Fruit fly (Drosophila melanogaster): ENCODE data around the gene CG31705.

CG31705 gene

DNA sequence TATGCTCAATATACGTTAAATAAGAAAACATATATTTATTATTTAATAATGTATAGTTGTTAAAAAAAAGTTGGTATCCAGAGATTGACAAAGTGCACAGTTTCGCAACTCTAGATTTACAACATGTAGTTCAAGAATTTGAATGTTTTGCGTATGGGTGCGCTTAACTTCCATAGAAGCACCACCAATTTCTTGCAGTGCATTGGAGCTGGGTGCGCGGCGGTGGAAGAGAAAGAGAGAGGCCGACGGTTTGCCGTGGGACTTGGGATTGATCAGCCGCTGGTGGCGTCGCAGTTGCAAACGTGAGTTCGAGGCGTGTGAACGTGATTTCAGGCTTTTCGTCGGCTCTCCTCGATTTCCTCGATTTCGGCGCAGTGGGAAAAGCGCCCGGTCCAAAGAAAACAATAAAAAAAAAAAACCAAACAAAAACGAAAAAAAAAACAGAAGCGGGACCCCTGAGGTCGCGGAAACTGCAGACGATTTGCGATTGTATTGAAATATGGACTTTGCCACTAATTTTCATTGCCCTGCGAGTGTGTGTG, 26.5 kb downstream of the CG31705 start, which contains the start of gene spz4 (continued):
- TF ChIP-seq CG42726 (GFP tag; IDR thresholded peaks at IDR 0.05; ENCODE audit: partially characterized antibody) (no peak), CG3281 (GFP tag; optimal IDR thresholded peaks at IDR 0.05) (no peak), Sox102F (GFP tag; optimal IDR thresholded peaks at IDR 0.05) (peak; percentile 16), Doc3 (GFP tag; IDR thresholded peaks at IDR 0.05; ENCODE audit: partially characterized antibody) (no peak), sens-2 (GFP tag; IDR thresholded peaks at IDR 0.05) (0 out of 2 replicates have a peak, but pooled peaks have one; percentile 28), D19A (tag; optimal IDR thresholded peaks at IDR 0.05) (no peak), CG11504 (tag; optimal IDR thresholded peaks at IDR 0.05) (peak; percentile 42), ERR (GFP tag; optimal IDR thresholded peaks at IDR 0.05) (no peak), Bdp1 (GFP tag; optimal IDR thresholded peaks at IDR 0.05) (no peak), CG3995 (GFP tag; optimal IDR thresholded peaks at IDR 0.05) (no peak), nerfin-1 (tag; optimal IDR thresholded peaks at IDR 0.05) (no peak), dysf (GFP tag; IDR thresholded peaks at IDR 0.05) (no peak), wor (GFP tag; IDR thresholded peaks at IDR 0.05) (no peak), CG4820 (GFP tag; optimal IDR thresholded peaks at IDR 0.05) (no peak), CG12071 (GFP tag; optimal IDR thresholded peaks at IDR 0.05) (no peak), Tbp (GFP tag; optimal IDR thresholded peaks at IDR 0.05) (no peak), CG13123 (GFP tag; optimal IDR thresholded peaks at IDR 0.05) (no peak), fu2 (GFP tag; optimal IDR thresholded peaks at IDR 0.05) (no peak), Atf6 (GFP tag; IDR thresholded peaks at IDR 0.05) (no peak), Ravus (GFP tag; IDR thresholded peaks at IDR 0.05) (no peak), CG10209 (GFP tag; optimal IDR thresholded peaks at IDR 0.05) (no peak), usp (GFP tag; optimal IDR thresholded peaks at IDR 0.05) (no peak), twi (tag; optimal IDR thresholded peaks at IDR 0.05) (no peak), CG12104 (GFP tag; optimal IDR thresholded peaks at IDR 0.05) (no peak), Antp (GFP tag; optimal IDR thresholded peaks at IDR 0.05) (no peak), CG17802 (tag; optimal IDR thresholded peaks at IDR 0.05) (no peak), Hsf (GFP tag; optimal IDR thresholded peaks at IDR 0.05) (no peak), gcm2 (GFP tag; optimal IDR thresholded peaks at IDR 0.05) (no peak), Drgx (GFP tag; IDR thresholded peaks at IDR 0.05) (peak; percentile 45), Ada2b (GFP tag; IDR thresholded peaks at IDR 0.05) (no peak), al (GFP tag; IDR thresholded peaks at IDR 0.05) (peak; percentile 7; the same call in 1 of the 2 replicates), slbo (GFP tag; IDR thresholded peaks at IDR 0.05) (peak; percentile 30; the same call in 1 of the 2 replicates), CG2875 (GFP tag; optimal IDR thresholded peaks at IDR 0.05) (no peak), Rfx (GFP tag; IDR thresholded peaks at IDR 0.05) (peak; percentile 27; the same call in 1 of the 2 replicates), CoRest (tag; optimal IDR thresholded peaks at IDR 0.05) (peak; percentile 6), Myb (GFP tag; optimal IDR thresholded peaks at IDR 0.05) (no peak), Side (GFP tag; optimal IDR thresholded peaks at IDR 0.05) (no peak), eve (GFP tag; optimal IDR thresholded peaks at IDR 0.05) (no peak), slou (GFP tag; optimal IDR thresholded peaks at IDR 0.05) (no peak), sna (GFP tag; IDR thresholded peaks at IDR 0.05; ENCODE audit: partially characterized antibody) (no peak), ems (GFP tag; optimal IDR thresholded peaks at IDR 0.05) (no peak), CG4328 (GFP tag; optimal IDR thresholded peaks at IDR 0.05) (no peak), pita (GFP tag; optimal IDR thresholded peaks at IDR 0.05) (no peak), Sox100B (GFP tag; optimal IDR thresholded peaks at IDR 0.05) (peak; percentile 24), ftz-f1 (GFP tag; optimal IDR thresholded peaks at IDR 0.05) (no peak), HLH4C (GFP tag; IDR thresholded peaks at IDR 0.05; ENCODE audit: partially characterized antibody) (no peak), sr (GFP tag; IDR thresholded peaks at IDR 0.05) (no peak; the same call in 2 of the 3 replicates), Neu2 (GFP tag; optimal IDR thresholded peaks at IDR 0.05; ENCODE audit: borderline replicate concordance) (no peak), zfh2 (GFP tag; optimal IDR thresholded peaks at IDR 0.05) (no peak), nau (GFP tag; optimal IDR thresholded peaks at IDR 0.05) (no peak), sd (tag; optimal IDR thresholded peaks at IDR 0.05) (no peak), CHES-1-like (GFP tag; optimal IDR thresholded peaks at IDR 0.05) (no peak)

Data from whole organism, embryonic.